Fruit fly (Drosophila melanogaster) whole organism, adult: ENCODE results near the gene CG15747.

Experiments
- CG11617 ChIP-seq: fragments of 200-800 bp; sonication (Bioruptor generic); optimal IDR thresholded peaks from 2 replicates; lab custom pipeline; 2017; ENCODE audit warnings: mild to moderate bottlenecking, missing biosample characterization, missing genetic modification reagents, missing genetic modification characterization
- CG12768 ChIP-seq: fragments of 200-800 bp; sonication (Bioruptor generic); optimal IDR thresholded peaks from 2 replicates; lab custom pipeline; 2017; ENCODE audit warnings: missing biosample characterization, missing genetic modification characterization, mild to moderate bottlenecking, moderate library complexity, missing genetic modification reagents
- CG14711 ChIP-seq: fragments of 200-800 bp; sonication (Bioruptor generic); optimal IDR thresholded peaks from 2 replicates; lab custom pipeline; 2018; ENCODE audit warnings: missing biosample characterization, mild to moderate bottlenecking, missing genetic modification characterization, moderate library complexity
- CG1620 ChIP-seq: fragments of 200-800 bp; sonication (Bioruptor generic); optimal IDR thresholded peaks from 2 replicates; lab custom pipeline; 2016; ENCODE audit warnings: missing biosample characterization, missing genetic modification characterization
- CG33017 ChIP-seq: fragments of 200-800 bp; sonication (Bioruptor generic); optimal IDR thresholded peaks from 2 replicates; lab custom pipeline; 2018; ENCODE audit warnings: missing biosample characterization, mild to moderate bottlenecking, missing genetic modification characterization, moderate library complexity
- CG5204 ChIP-seq: fragments of 200-800 bp; sonication (Bioruptor generic); optimal IDR thresholded peaks from 2 replicates; lab custom pipeline; 2016; ENCODE audit warnings: missing biosample characterization, missing genetic modification characterization
- CG7045 ChIP-seq: fragments of 200-800 bp; sonication (Bioruptor generic); optimal IDR thresholded peaks from 2 replicates; lab custom pipeline; 2017; ENCODE audit warnings: missing biosample characterization, mild to moderate bottlenecking, missing genetic modification characterization
- CG7101 ChIP-seq: fragments of 200-800 bp; sonication (Bioruptor generic); optimal IDR thresholded peaks from 2 replicates; lab custom pipeline; 2018; ENCODE audit warnings: missing biosample characterization, mild to moderate bottlenecking, missing genetic modification characterization, moderate library complexity
- Clk ChIP-seq: fragments of 200-800 bp; sonication (Bioruptor generic); optimal IDR thresholded peaks from 2 replicates; lab custom pipeline; 2017; ENCODE audit warnings: missing biosample characterization, missing genetic modification characterization
- Crg-1 ChIP-seq: fragments of 200-800 bp; sonication (Bioruptor generic); optimal IDR thresholded peaks from 2 replicates; lab custom pipeline; 2016; ENCODE audit warnings: missing biosample characterization, missing genetic modification characterization
- Hr96 ChIP-seq: fragments of 200-800 bp; sonication (Bioruptor generic); optimal IDR thresholded peaks from 2 replicates; lab custom pipeline; 2016; ENCODE audit warnings: missing biosample characterization, missing genetic modification characterization
- Mnt ChIP-seq: fragments of 200-800 bp; sonication (Bioruptor generic); optimal IDR thresholded peaks from 2 replicates; lab custom pipeline; 2016; ENCODE audit warnings: missing biosample characterization, mild to moderate bottlenecking, missing genetic modification characterization
- bab1 ChIP-seq: fragments of 200-800 bp; sonication (Bioruptor generic); optimal IDR thresholded peaks from 3 replicates; lab custom pipeline; 2019; ENCODE audit warnings: missing biosample characterization, mild to moderate bottlenecking, missing genetic modification characterization, moderate library complexity
- cic ChIP-seq: fragments of 200-800 bp; sonication (Bioruptor generic); optimal IDR thresholded peaks from 2 replicates; lab custom pipeline; 2017; ENCODE audit warnings: missing biosample characterization, mild to moderate bottlenecking, missing genetic modification characterization, moderate library complexity
- cnc ChIP-seq, 2 experiments: fragments of >200 bp; optimal IDR thresholded peaks; 2 replicates each; lab custom pipeline; 2017
- kay ChIP-seq: fragments of 200-800 bp; sonication (Bioruptor generic); peaks from one replicate; lab custom pipeline; 2016; ENCODE audit warnings: missing biosample characterization, missing genetic modification characterization, borderline replicate concordance
- ovo ChIP-seq: fragments of 200-800 bp; sonication (Bioruptor generic); optimal IDR thresholded peaks from 2 replicates; lab custom pipeline; 2016; ENCODE audit warnings: missing biosample characterization, missing genetic modification characterization
- pad ChIP-seq: fragments of 200-800 bp; sonication (Bioruptor generic); optimal IDR thresholded peaks from 3 replicates; lab custom pipeline; 2017; ENCODE audit warnings: missing biosample characterization, missing genetic modification characterization, mild to moderate bottlenecking, moderate library complexity, missing genetic modification reagents
- tj ChIP-seq: fragments of 200-800 bp; sonication (Bioruptor generic); optimal IDR thresholded peaks from 3 replicates; lab custom pipeline; 2017; ENCODE audit warnings: missing biosample characterization, mild to moderate bottlenecking, missing genetic modification characterization, moderate library complexity
- toe ChIP-seq: fragments of 200-800 bp; sonication (Bioruptor generic); optimal IDR thresholded peaks from 2 replicates; lab custom pipeline; 2016; ENCODE audit warnings: missing biosample characterization, missing genetic modification characterization

CG15747 gene

dm6 chrX:13313133-13313532, 25.0 kb upstream of the CG15747 start:
- no peak for TF ChIP-seq Mnt (GFP tag; lab: Kevin White, UChicago)
- TF ChIP-seq ovo (GFP tag; lab: Kevin White, UChicago) = no peak
- no peak for TF ChIP-seq CG33017 (tag; lab: Kevin White, UChicago)
- TF ChIP-seq kay (GFP tag; lab: Kevin White, UChicago) = no peak
- TF ChIP-seq CG1620 (GFP tag; lab: Kevin White, UChicago) = no peak
- no peak for TF ChIP-seq Crg-1 (GFP tag; lab: Kevin White, UChicago)

dm6 chrX:13314323-13314722, 23.8 kb upstream of the CG15747 start:
- TF ChIP-seq kay (GFP tag; lab: Kevin White, UChicago) (no peak), Mnt (GFP tag; lab: Kevin White, UChicago) (no peak), ovo (GFP tag; lab: Kevin White, UChicago) (no peak), CG12768 (GFP tag; lab: Kevin White, UChicago) (no peak), Crg-1 (GFP tag; lab: Kevin White, UChicago) (no peak), bab1 (GFP tag; lab: Kevin White, UChicago) (no peak), CG7101 (no peak), CG14711 (no peak), CG1620 (GFP tag; lab: Kevin White, UChicago) (no peak), CG33017 (tag; lab: Kevin White, UChicago) (no peak), cic (no peak), Hr96 (GFP tag; lab: Kevin White, UChicago) (no peak), tj (GFP tag; lab: Kevin White, UChicago) (no peak), Clk (GFP tag; lab: Kevin White, UChicago) (no peak)

- TF ChIP-seq Mnt (GFP tag; lab: Kevin White, UChicago) = no peak
- peak; percentile 48 for TF ChIP-seq ovo (GFP tag; lab: Kevin White, UChicago)
Measured at dm6 chrX:13314789-13315462, 23.2 kb upstream of the CG15747 start.

dm6 chrX:13315463-13315817, 22.7 kb upstream of the CG15747 start:
- TF ChIP-seq CG5204 = no peak
- no peak for TF ChIP-seq CG7101
- TF ChIP-seq bab1 (GFP tag; lab: Kevin White, UChicago) = no peak
- TF ChIP-seq CG12768 (GFP tag; lab: Kevin White, UChicago) = no peak
- TF ChIP-seq tj (GFP tag; lab: Kevin White, UChicago) = no peak
- no peak for TF ChIP-seq kay (GFP tag; lab: Kevin White, UChicago)
- no peak for TF ChIP-seq ovo (GFP tag; lab: Kevin White, UChicago)
- no peak for TF ChIP-seq pad (GFP tag; lab: Kevin White, UChicago)
- TF ChIP-seq CG1620 (GFP tag; lab: Kevin White, UChicago) = no peak
- TF ChIP-seq CG7045 (GFP tag; lab: Kevin White, UChicago) = no peak
- TF ChIP-seq Clk (GFP tag; lab: Kevin White, UChicago) = no peak
- TF ChIP-seq Mnt (GFP tag; lab: Kevin White, UChicago) = no peak
- TF ChIP-seq CG14711 = no peak
- TF ChIP-seq CG33017 (tag; lab: Kevin White, UChicago) = no peak
- TF ChIP-seq toe (GFP tag; lab: Kevin White, UChicago) = no peak
- no peak for TF ChIP-seq cnc (optimal IDR thresholded peaks at IDR 0.05; lab: Kevin White, UChicago)

- TF ChIP-seq CG11617 (GFP tag; lab: Kevin White, UChicago) = peak; percentile 86
- peak; percentile 87 for TF ChIP-seq CG7101
- TF ChIP-seq ovo (GFP tag; lab: Kevin White, UChicago) = peak; percentile 29
- TF ChIP-seq CG7045 (GFP tag; lab: Kevin White, UChicago) = peak; percentile 44
- TF ChIP-seq cnc (optimal IDR thresholded peaks at IDR 0.05; lab: Kevin White, UChicago) = no peak
- TF ChIP-seq kay (GFP tag; lab: Kevin White, UChicago) = peak; percentile 68
- TF ChIP-seq cic = peak; percentile 47
- TF ChIP-seq toe (GFP tag; lab: Kevin White, UChicago) = peak; percentile 50
- peak; percentile 93 for TF ChIP-seq CG12768 (GFP tag; lab: Kevin White, UChicago)
- no peak for TF ChIP-seq CG5204
- TF ChIP-seq Clk (GFP tag; lab: Kevin White, UChicago) = no peak
- peak; percentile 73 for TF ChIP-seq CG33017 (tag; lab: Kevin White, UChicago)
- peak; percentile 71 for TF ChIP-seq Hr96 (GFP tag; lab: Kevin White, UChicago)
- peak; percentile 57 for TF ChIP-seq Mnt (GFP tag; lab: Kevin White, UChicago)
- peak; percentile 78 for TF ChIP-seq tj (GFP tag; lab: Kevin White, UChicago)
- TF ChIP-seq Crg-1 (GFP tag; lab: Kevin White, UChicago) = no peak
- peak; percentile 42 for TF ChIP-seq bab1 (GFP tag; lab: Kevin White, UChicago)
- peak; percentile 76 for TF ChIP-seq CG14711
- TF ChIP-seq pad (GFP tag; lab: Kevin White, UChicago) = peak; percentile 59
- TF ChIP-seq CG1620 (GFP tag; lab: Kevin White, UChicago) = no peak
Measured at dm6 chrX:13319376-13319883, 18.7 kb upstream of the CG15747 start.

- TF ChIP-seq CG7101 = peak; percentile 55
- TF ChIP-seq CG11617 (GFP tag; lab: Kevin White, UChicago) = peak; percentile 71
- TF ChIP-seq CG14711 = peak; percentile 40
- TF ChIP-seq Crg-1 (GFP tag; lab: Kevin White, UChicago) = no peak
- TF ChIP-seq tj (GFP tag; lab: Kevin White, UChicago) = peak; percentile 17
- no peak for TF ChIP-seq cnc (optimal IDR thresholded peaks at IDR 0.05; lab: Kevin White, UChicago)
- TF ChIP-seq Mnt (GFP tag; lab: Kevin White, UChicago) = peak; percentile 63
- TF ChIP-seq Hr96 (GFP tag; lab: Kevin White, UChicago) = no peak
- no peak for TF ChIP-seq kay (GFP tag; lab: Kevin White, UChicago)
- no peak for TF ChIP-seq ovo (GFP tag; lab: Kevin White, UChicago)
- TF ChIP-seq cic = peak; percentile 35
- TF ChIP-seq CG12768 (GFP tag; lab: Kevin White, UChicago) = peak; percentile 7
- no peak for TF ChIP-seq CG1620 (GFP tag; lab: Kevin White, UChicago)
- TF ChIP-seq pad (GFP tag; lab: Kevin White, UChicago) = peak; percentile 8
Measured at dm6 chrX:13320697-13321445, 17.2 kb upstream of the CG15747 start.
